Fruit fly (Drosophila melanogaster) whole organism: Measurements from ENCODE around the gene DCP2.

Experiments
- Dll ChIP-seq: fragments of >200 bp; optimal IDR thresholded peaks from 2 replicates; lab custom pipeline; 2017
- EcR ChIP-seq, 2 experiments: fragments of >200 bp; optimal IDR thresholded peaks; 2 replicates each; lab custom pipeline; 2017; ENCODE audit warnings: missing biosample characterization in 2 of 2, missing genetic modification characterization in 2 of 2, missing genetic modification reagents in 2 of 2
- usp ChIP-seq: fragments of >200 bp; optimal IDR thresholded peaks from 2 replicates; lab custom pipeline; 2017; ENCODE audit warnings: missing biosample characterization, missing genetic modification characterization, mixed read lengths

DNA sequence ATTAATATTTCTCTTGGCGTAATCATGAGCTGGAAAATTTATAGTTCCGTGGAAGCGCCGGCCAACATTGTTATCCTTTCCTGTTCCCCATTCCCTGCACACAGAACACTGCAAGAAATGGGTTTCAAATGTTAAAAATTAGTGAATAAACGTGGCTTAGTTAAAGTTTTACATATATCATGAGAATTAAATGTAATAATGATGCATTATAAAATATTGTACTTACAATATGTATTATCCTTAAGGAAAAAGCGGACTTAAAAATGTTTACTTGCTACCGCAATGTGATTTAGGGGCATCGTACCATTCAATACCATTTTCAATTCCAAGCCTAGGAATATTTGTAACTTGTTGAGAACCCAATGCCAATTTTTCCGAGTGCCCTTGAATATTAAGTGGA is 23.6 kb downstream of the DCP2 start:
- TF ChIP-seq usp (GFP tag; lab: Kevin White, UChicago) (no peak), Dll (lab: Kevin White, UChicago) (no peak), EcR (GFP tag; optimal IDR thresholded peaks at IDR 0.05; lab: Kevin White, UChicago) (no peak)
